Fruit fly (Drosophila melanogaster): ENCODE data around the gene bbg.

dm6 chr3L:14440592-14440991 lies 95.5 kb downstream of the bbg start:
- TF ChIP-seq psq (optimal IDR thresholded peaks at IDR 0.05) = no peak
- no peak for TF ChIP-seq Myc (optimal IDR thresholded peaks at IDR 0.05)
- TF ChIP-seq Sin3A (optimal IDR thresholded peaks at IDR 0.05) = no peak
- no peak for TF ChIP-seq insv (optimal IDR thresholded peaks at IDR 0.05)
- TF ChIP-seq ttk (optimal IDR thresholded peaks at IDR 0.05) = no peak
- TF ChIP-seq h (optimal IDR thresholded peaks at IDR 0.05) = no peak

Data from Kc167 (cell line).